Worm (Caenorhabditis elegans): Measurements from ENCODE around the gene dsb-1.

The dsb-1 gene

ce11 chrIV:12379784-12380183, 28.9 kb upstream of the dsb-1 start, which contains the start of gene thn-1:
TSS of gene thn-1 (plus strand) at chrIV:12380084.
- TF ChIP-seq klf-2 (GFP tag; conservative IDR thresholded peaks at IDR 0.05): no peak
- no peak for TF ChIP-seq cog-1 (tag; optimal IDR thresholded peaks at IDR 0.05)
- TF ChIP-seq ztf-29 (GFP tag; IDR thresholded peaks at IDR 0.05): no peak

DNA sequence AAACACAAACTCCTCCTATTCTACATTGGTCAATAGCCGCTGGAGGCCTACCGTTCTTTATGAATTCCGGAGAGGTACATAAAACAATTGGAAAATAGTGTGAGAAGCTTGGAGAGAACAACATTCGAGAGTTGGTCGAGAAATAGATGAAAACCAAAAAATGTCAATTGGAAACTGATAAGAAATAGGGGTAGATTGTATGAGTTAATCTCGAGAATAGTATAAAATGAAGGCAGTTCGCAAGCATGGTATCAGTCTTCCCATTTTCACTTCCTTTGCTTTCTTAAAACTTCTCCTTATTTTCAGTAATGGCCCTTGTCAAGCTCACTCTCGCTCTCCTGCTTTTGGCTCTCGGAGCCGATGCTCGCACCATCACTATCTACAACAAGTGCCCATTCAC, 25.9 kb upstream of the dsb-1 start, which contains the start of gene thn-2:
Gene thn-2, plus strand, starts transcription at position 307 of the 400 bp plus-strand sequence.
- TF ChIP-seq T22C8.4 (GFP tag; IDR thresholded peaks at IDR 0.05): no peak
- TF ChIP-seq ztf-23 (GFP tag; IDR thresholded peaks at IDR 0.05): no peak
- TF ChIP-seq tab-1 (GFP tag; IDR thresholded peaks at IDR 0.05): no peak
- TF ChIP-seq flt-1 (GFP tag; IDR thresholded peaks at IDR 0.05): no peak
- no peak for TF ChIP-seq klf-2 (GFP tag; conservative IDR thresholded peaks at IDR 0.05)
- no peak for TF ChIP-seq ref-1 (GFP tag; conservative IDR thresholded peaks at IDR 0.05)
- no peak for TF ChIP-seq cog-1 (tag; optimal IDR thresholded peaks at IDR 0.05)
- TF ChIP-seq med-1 (GFP tag; optimal IDR thresholded peaks at IDR 0.05; ENCODE audit: insufficient read depth): no peak
- TF ChIP-seq ztf-29 (GFP tag; IDR thresholded peaks at IDR 0.05): no peak

- TF ChIP-seq cog-1 (tag; optimal IDR thresholded peaks at IDR 0.05): no peak
- no peak for TF ChIP-seq T22C8.4 (GFP tag; IDR thresholded peaks at IDR 0.05)
- TF ChIP-seq tab-1 (GFP tag; IDR thresholded peaks at IDR 0.05): no peak
- no peak for TF ChIP-seq ref-1 (GFP tag; conservative IDR thresholded peaks at IDR 0.05)
- no peak for TF ChIP-seq ztf-29 (GFP tag; IDR thresholded peaks at IDR 0.05)
- no peak for TF ChIP-seq med-1 (GFP tag; optimal IDR thresholded peaks at IDR 0.05; ENCODE audit: insufficient read depth)
- TF ChIP-seq ztf-23 (GFP tag; IDR thresholded peaks at IDR 0.05): no peak
- no peak for TF ChIP-seq klf-2 (GFP tag; conservative IDR thresholded peaks at IDR 0.05)
- no peak for TF ChIP-seq flt-1 (GFP tag; IDR thresholded peaks at IDR 0.05)
Measured at ce11 chrIV:12385061-12385460, 23.7 kb upstream of the dsb-1 start, which contains the start of gene F28D1.6. TSS of gene F28D1.6 (minus strand) at chrIV:12385161.

- TF ChIP-seq ztf-29 (GFP tag; IDR thresholded peaks at IDR 0.05) (no peak), ref-1 (GFP tag; conservative IDR thresholded peaks at IDR 0.05) (no peak), flt-1 (GFP tag; IDR thresholded peaks at IDR 0.05) (no peak), tab-1 (GFP tag; IDR thresholded peaks at IDR 0.05) (no peak), med-1 (GFP tag; optimal IDR thresholded peaks at IDR 0.05; ENCODE audit: insufficient read depth) (no peak), cog-1 (tag; optimal IDR thresholded peaks at IDR 0.05) (no peak), klf-2 (GFP tag; conservative IDR thresholded peaks at IDR 0.05) (no peak), ztf-23 (GFP tag; IDR thresholded peaks at IDR 0.05) (no peak), T22C8.4 (GFP tag; IDR thresholded peaks at IDR 0.05) (no peak)
Measured at ce11 chrIV:12389951-12390350, 18.8 kb upstream of the dsb-1 start, which contains the start of gene spe-45. TSS of gene spe-45 (minus strand) at chrIV:12390095.

DNA sequence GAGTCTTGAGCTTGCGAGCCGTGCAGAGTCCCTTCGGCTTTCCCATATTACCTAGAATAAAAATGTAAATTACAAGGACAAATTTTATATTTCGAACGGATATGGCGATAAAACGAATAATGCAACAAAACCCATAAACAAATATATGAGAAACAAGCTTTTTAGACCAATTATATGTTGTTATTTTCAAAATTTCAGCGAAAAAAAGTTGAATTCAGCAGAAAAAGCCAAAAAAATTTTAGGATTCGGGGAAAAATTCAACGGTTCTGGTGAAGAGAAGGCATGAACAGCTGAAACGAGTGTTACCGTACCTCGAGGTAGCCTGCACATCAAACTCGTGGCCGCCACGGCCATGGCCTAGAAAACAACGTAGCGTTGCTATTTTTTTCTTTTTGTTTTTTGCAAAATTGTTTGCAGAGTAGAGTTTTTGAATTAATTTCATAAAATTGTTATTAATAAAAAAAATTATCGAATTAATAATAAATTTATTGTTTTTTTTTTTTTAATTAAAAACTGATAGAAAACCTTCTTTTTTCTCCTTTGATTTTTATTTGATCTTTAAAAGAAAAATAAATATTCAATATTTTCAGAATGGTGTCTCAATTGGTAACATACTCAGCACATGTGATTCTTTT, 17.6 kb upstream of the dsb-1 start, which contains the start of the genes rps-23 and dpm-3:
Gene rps-23, minus strand, starts transcription at position 51 of the 635 bp plus-strand sequence.
Gene dpm-3, plus strand, starts transcription at position 585 of the 635 bp plus-strand sequence.
- no peak for TF ChIP-seq med-1 (GFP tag; optimal IDR thresholded peaks at IDR 0.05; ENCODE audit: insufficient read depth)
- TF ChIP-seq tab-1 (GFP tag; IDR thresholded peaks at IDR 0.05): 0 out of 2 replicates have a peak, but pooled peaks have one; percentile 43
- TF ChIP-seq cog-1 (tag; optimal IDR thresholded peaks at IDR 0.05): peak; percentile 60
- TF ChIP-seq klf-2 (GFP tag; conservative IDR thresholded peaks at IDR 0.05): peak; percentile 64; the same call in 1 of the 2 replicates
- peak; percentile 87 for TF ChIP-seq flt-1 (GFP tag; IDR thresholded peaks at IDR 0.05)
- TF ChIP-seq ztf-23 (GFP tag; IDR thresholded peaks at IDR 0.05): peak; percentile 83
- TF ChIP-seq ref-1 (GFP tag; conservative IDR thresholded peaks at IDR 0.05): no peak
- no peak for TF ChIP-seq T22C8.4 (GFP tag; IDR thresholded peaks at IDR 0.05)
- TF ChIP-seq ztf-29 (GFP tag; IDR thresholded peaks at IDR 0.05): 0 out of 2 replicates have a peak, but pooled peaks have one; percentile 8

- TF ChIP-seq ztf-29 (GFP tag; IDR thresholded peaks at IDR 0.05) (no peak), T22C8.4 (GFP tag; IDR thresholded peaks at IDR 0.05) (no peak), klf-2 (GFP tag; conservative IDR thresholded peaks at IDR 0.05) (no peak), tab-1 (GFP tag; IDR thresholded peaks at IDR 0.05) (no peak), ztf-23 (GFP tag; IDR thresholded peaks at IDR 0.05) (no peak), flt-1 (GFP tag; IDR thresholded peaks at IDR 0.05) (no peak), cog-1 (tag; optimal IDR thresholded peaks at IDR 0.05) (no peak), med-1 (GFP tag; optimal IDR thresholded peaks at IDR 0.05; ENCODE audit: insufficient read depth) (no peak), ref-1 (GFP tag; conservative IDR thresholded peaks at IDR 0.05) (no peak)
Measured at ce11 chrIV:12396645-12397258, 12.0 kb upstream of the dsb-1 start.

- TF ChIP-seq T22C8.4 (GFP tag; IDR thresholded peaks at IDR 0.05) (no peak), cog-1 (tag; optimal IDR thresholded peaks at IDR 0.05) (no peak), ztf-23 (GFP tag; IDR thresholded peaks at IDR 0.05) (no peak), med-1 (GFP tag; optimal IDR thresholded peaks at IDR 0.05; ENCODE audit: insufficient read depth) (no peak), flt-1 (GFP tag; IDR thresholded peaks at IDR 0.05) (no peak), klf-2 (GFP tag; conservative IDR thresholded peaks at IDR 0.05) (no peak), ztf-29 (GFP tag; IDR thresholded peaks at IDR 0.05) (no peak), ref-1 (GFP tag; conservative IDR thresholded peaks at IDR 0.05) (no peak), tab-1 (GFP tag; IDR thresholded peaks at IDR 0.05) (no peak)
Measured at ce11 chrIV:12398437-12398836, 10.3 kb upstream of the dsb-1 start, which contains the start of gene acs-20. TSS of gene acs-20 (minus strand) at chrIV:12398706.

ce11 chrIV:12399983-12400382, 8.7 kb upstream of the dsb-1 start:
- no peak for TF ChIP-seq ref-1 (GFP tag; conservative IDR thresholded peaks at IDR 0.05)
- TF ChIP-seq tab-1 (GFP tag; IDR thresholded peaks at IDR 0.05): no peak
- TF ChIP-seq cog-1 (tag; optimal IDR thresholded peaks at IDR 0.05): no peak
- no peak for TF ChIP-seq flt-1 (GFP tag; IDR thresholded peaks at IDR 0.05)
- TF ChIP-seq med-1 (GFP tag; optimal IDR thresholded peaks at IDR 0.05; ENCODE audit: insufficient read depth): no peak
- TF ChIP-seq T22C8.4 (GFP tag; IDR thresholded peaks at IDR 0.05): no peak
- no peak for TF ChIP-seq klf-2 (GFP tag; conservative IDR thresholded peaks at IDR 0.05)
- no peak for TF ChIP-seq ztf-29 (GFP tag; IDR thresholded peaks at IDR 0.05)
- no peak for TF ChIP-seq ztf-23 (GFP tag; IDR thresholded peaks at IDR 0.05)

DNA sequence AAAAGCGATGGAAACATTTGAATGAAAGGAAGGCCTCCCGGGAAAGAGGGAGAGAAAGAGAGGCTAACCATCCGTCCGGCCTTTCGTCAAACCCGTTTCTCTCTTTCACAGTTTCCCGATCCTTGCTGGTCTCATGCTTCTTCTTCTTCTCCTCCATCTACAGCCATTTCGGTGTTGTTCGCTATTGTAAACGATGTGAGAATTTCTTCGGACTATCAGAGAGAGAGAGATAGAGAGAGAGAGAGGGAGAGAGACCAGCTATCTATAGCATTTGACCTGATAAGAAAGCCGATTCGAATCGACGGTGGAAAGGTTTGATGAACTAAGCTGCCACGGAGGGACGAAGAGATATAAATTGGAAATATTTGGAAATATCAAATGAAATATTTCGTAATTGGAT, 5.3 kb upstream of the dsb-1 start:
- TF ChIP-seq ztf-29 (GFP tag; IDR thresholded peaks at IDR 0.05): no peak
- TF ChIP-seq ref-1 (GFP tag; conservative IDR thresholded peaks at IDR 0.05): no peak
- no peak for TF ChIP-seq ztf-23 (GFP tag; IDR thresholded peaks at IDR 0.05)
- no peak for TF ChIP-seq T22C8.4 (GFP tag; IDR thresholded peaks at IDR 0.05)
- no peak for TF ChIP-seq flt-1 (GFP tag; IDR thresholded peaks at IDR 0.05)
- TF ChIP-seq klf-2 (GFP tag; conservative IDR thresholded peaks at IDR 0.05): no peak
- no peak for TF ChIP-seq cog-1 (tag; optimal IDR thresholded peaks at IDR 0.05)
- TF ChIP-seq tab-1 (GFP tag; IDR thresholded peaks at IDR 0.05): no peak
- TF ChIP-seq med-1 (GFP tag; optimal IDR thresholded peaks at IDR 0.05; ENCODE audit: insufficient read depth): no peak
